Fruit fly (Drosophila melanogaster) whole organism, embryonic: Measurements from ENCODE around the gene yellow-f.
A peak's percentile ranks its signal among the peaks of the same experiment; 100 is the strongest.

Source experiments
- Adf1 ChIP-seq: fragments of 200-800 bp; sonication (Bioruptor generic); IDR thresholded peaks from 2 replicates; pipeline ENCODE4 v1.3.6; 2022; ENCODE audit warnings: missing biosample characterization, missing genetic modification characterization
- Aef1 ChIP-seq: fragments of 200-800 bp; sonication (Bioruptor generic); IDR thresholded peaks from 3 replicates; pipeline ENCODE4 v1.3.6; 2022; ENCODE audit warnings: missing biosample characterization, missing genetic modification characterization
- BEAF-32 ChIP-seq: fragments of 200-800 bp; sonication (Bioruptor generic); optimal IDR thresholded peaks from 3 replicates; lab custom pipeline; 2017; ENCODE audit warnings: missing biosample characterization, missing genetic modification characterization, mild to moderate bottlenecking, moderate library complexity, missing genetic modification reagents
- CG10565 ChIP-seq: fragments of 200-800 bp; sonication (Bioruptor generic); optimal IDR thresholded peaks from 3 replicates; lab custom pipeline; 2016; ENCODE audit warnings: missing biosample characterization, mild to moderate bottlenecking, missing genetic modification characterization
- CG12391 ChIP-seq: fragments of 200-800 bp; sonication (Bioruptor generic); optimal IDR thresholded peaks from 3 replicates; lab custom pipeline; 2018; ENCODE audit warnings: missing biosample characterization, mild to moderate bottlenecking, missing genetic modification characterization, moderate library complexity
- CG14014 ChIP-seq: fragments of 200-800 bp; sonication (Bioruptor generic); IDR thresholded peaks from 2 replicates; pipeline ENCODE4 v1.3.6; 2022; ENCODE audit warnings: missing biosample characterization, missing genetic modification characterization
- CG14667 ChIP-seq: fragments of 200-800 bp; sonication (Bioruptor generic); IDR thresholded peaks from 2 replicates; pipeline ENCODE4 v1.3.6; 2022; ENCODE audit warnings: missing biosample characterization, missing genetic modification characterization
- CG1647 ChIP-seq: fragments of 200-800 bp; sonication (Bioruptor generic); optimal IDR thresholded peaks from 3 replicates; lab custom pipeline; 2016; ENCODE audit warnings: missing biosample characterization, missing genetic modification characterization
- CG30431 ChIP-seq: fragments of 200-800 bp; sonication (Bioruptor generic); optimal IDR thresholded peaks from 2 replicates; lab custom pipeline; 2017; ENCODE audit warnings: missing biosample characterization, missing genetic modification characterization
- CG3281 ChIP-seq: fragments of 200-800 bp; sonication (Bioruptor generic); optimal IDR thresholded peaks from 3 replicates; lab custom pipeline; 2017; ENCODE audit warnings: missing biosample characterization, mild to moderate bottlenecking, missing genetic modification characterization
- CG34376 ChIP-seq: fragments of 200-800 bp; sonication (Bioruptor generic); optimal IDR thresholded peaks from 2 replicates; lab custom pipeline; 2018; ENCODE audit warnings: missing biosample characterization, mild to moderate bottlenecking, missing genetic modification characterization
- CG6654 ChIP-seq: fragments of 200-800 bp; sonication (Bioruptor generic); optimal IDR thresholded peaks from 2 replicates; lab custom pipeline; 2017; ENCODE audit warnings: missing biosample characterization, mild to moderate bottlenecking, missing genetic modification characterization
- CG7928 ChIP-seq: fragments of 200-800 bp; sonication (Bioruptor generic); optimal IDR thresholded peaks from 2 replicates; lab custom pipeline; 2017; ENCODE audit warnings: missing biosample characterization, mild to moderate bottlenecking, missing genetic modification characterization
- CG9437 ChIP-seq: fragments of 200-800 bp; sonication (Bioruptor generic); optimal IDR thresholded peaks from 2 replicates; lab custom pipeline; 2018; ENCODE audit warnings: missing biosample characterization, mild to moderate bottlenecking, missing genetic modification characterization
- CoRest ChIP-seq: fragments of 200-800 bp; sonication (Bioruptor generic); optimal IDR thresholded peaks from 3 replicates; lab custom pipeline; 2018; ENCODE audit warnings: missing biosample characterization, mild to moderate bottlenecking, missing genetic modification characterization, moderate library complexity
- Dip3 ChIP-seq: fragments of 200-800 bp; sonication (Bioruptor generic); optimal IDR thresholded peaks from 3 replicates; lab custom pipeline; 2016; ENCODE audit warnings: missing biosample characterization, missing genetic modification characterization
- Elba2 ChIP-seq: fragments of 200-800 bp; sonication (Bioruptor generic); optimal IDR thresholded peaks from 3 replicates; lab custom pipeline; 2016; ENCODE audit warnings: missing biosample characterization, missing genetic modification characterization
- HLH4C ChIP-seq: fragments of 200-800 bp; sonication (Bioruptor generic); IDR thresholded peaks from 3 replicates; pipeline ENCODE4 v1.3.6; 2022; ENCODE audit warnings: missing biosample characterization, missing genetic modification characterization; ENCODE audit not compliant: partially characterized antibody
- HmgZ ChIP-seq: fragments of 200-800 bp; sonication (Bioruptor generic); optimal IDR thresholded peaks from 2 replicates; lab custom pipeline; 2018; ENCODE audit warnings: missing biosample characterization, mild to moderate bottlenecking, missing genetic modification characterization
- Hr51 ChIP-seq, 2 experiments: fragments of 200-800 bp; sonication (Bioruptor generic); optimal IDR thresholded peaks; 2 replicates in 1 of 2; 3 replicates in 1 of 2; lab custom pipeline; 2016 to 2018; ENCODE audit warnings: missing biosample characterization in 2 of 2, missing genetic modification characterization in 2 of 2, mild to moderate bottlenecking in 1 of 2, moderate library complexity in 1 of 2
- Lim3 ChIP-seq: fragments of 200-800 bp; sonication (Bioruptor generic); IDR thresholded peaks from 2 replicates; pipeline ENCODE4 v1.3.6; 2022; ENCODE audit warnings: missing biosample characterization, missing genetic modification characterization
- MTF-1 ChIP-seq: fragments of 200-800 bp; sonication (Bioruptor generic); optimal IDR thresholded peaks from 2 replicates; lab custom pipeline; 2018; ENCODE audit warnings: missing biosample characterization, mild to moderate bottlenecking, missing genetic modification characterization, borderline replicate concordance
- Mad ChIP-seq: fragments of 200-800 bp; sonication (Bioruptor generic); optimal IDR thresholded peaks from 2 replicates; lab custom pipeline; 2016; ENCODE audit warnings: missing biosample characterization, missing genetic modification characterization
- Neu2 ChIP-seq: fragments of 200-800 bp; sonication (Bioruptor generic); optimal IDR thresholded peaks from 3 replicates; lab custom pipeline; 2016; ENCODE audit warnings: missing biosample characterization, missing genetic modification characterization, borderline replicate concordance
- PHDP ChIP-seq: fragments of 200-800 bp; sonication (Bioruptor generic); optimal IDR thresholded peaks from 3 replicates; lab custom pipeline; 2018; ENCODE audit warnings: missing biosample characterization, mild to moderate bottlenecking, missing genetic modification characterization, moderate library complexity
- Pdp1 ChIP-seq, 2 experiments: fragments of 200-800 bp; sonication (Bioruptor generic); optimal IDR thresholded peaks; 3 replicates each; lab custom pipeline; 2016; ENCODE audit warnings: missing biosample characterization in 2 of 2, missing genetic modification characterization in 2 of 2, mild to moderate bottlenecking in 1 of 2, moderate library complexity in 1 of 2
- Sry-β ChIP-seq: fragments of 200-800 bp; sonication (Bioruptor generic); optimal IDR thresholded peaks from 2 replicates; lab custom pipeline; 2018; ENCODE audit warnings: missing biosample characterization, mild to moderate bottlenecking, missing genetic modification characterization, moderate library complexity
- Stat92E ChIP-seq, 3 experiments: fragments of >200 bp in 2 of 3; fragments of 200-800 bp in 1 of 3; sonication (Bioruptor generic) in 1 of 3; optimal IDR thresholded peaks; 2 replicates each; lab custom pipeline; 2017 to 2019; ENCODE audit warnings: missing biosample characterization in 3 of 3, missing genetic modification characterization in 3 of 3, mild to moderate bottlenecking in 1 of 3, moderate library complexity in 1 of 3
- ato ChIP-seq: fragments of 200-800 bp; sonication (Bioruptor generic); IDR thresholded peaks from 2 replicates; pipeline ENCODE4 v1.3.6; 2022; ENCODE audit warnings: missing biosample characterization, missing genetic modification characterization; ENCODE audit not compliant: partially characterized antibody
- bigmax ChIP-seq: fragments of 200-800 bp; sonication (Bioruptor generic); optimal IDR thresholded peaks from 2 replicates; lab custom pipeline; 2018; ENCODE audit warnings: missing biosample characterization, mild to moderate bottlenecking, missing genetic modification characterization
- bsh ChIP-seq, 2 experiments: fragments of 200-800 bp; sonication (Bioruptor generic); optimal IDR thresholded peaks; 2 replicates each; lab custom pipeline; 2017 to 2018; ENCODE audit warnings: mild to moderate bottlenecking in 2 of 2, missing biosample characterization in 2 of 2, missing genetic modification characterization in 2 of 2, moderate library complexity in 1 of 2
- chm ChIP-seq: fragments of 200-800 bp; sonication (Bioruptor generic); IDR thresholded peaks from 2 replicates; pipeline ENCODE4 v1.3.6; 2022; ENCODE audit warnings: missing biosample characterization, missing genetic modification characterization
- chn ChIP-seq: fragments of 200-800 bp; sonication (Bioruptor generic); optimal IDR thresholded peaks from 2 replicates; lab custom pipeline; 2016; ENCODE audit warnings: missing biosample characterization, missing genetic modification characterization
- dimm ChIP-seq: fragments of 200-800 bp; sonication (Bioruptor generic); IDR thresholded peaks from 2 replicates; pipeline ENCODE4 v1.3.6; 2022; ENCODE audit warnings: missing biosample characterization, missing genetic modification characterization
- eyg ChIP-seq: fragments of 200-800 bp; sonication (Bioruptor generic); optimal IDR thresholded peaks from 3 replicates; lab custom pipeline; 2016; ENCODE audit warnings: missing biosample characterization, missing genetic modification characterization
- gfzf ChIP-seq: fragments of 200-800 bp; sonication (Bioruptor generic); optimal IDR thresholded peaks from 2 replicates; lab custom pipeline; 2016; ENCODE audit warnings: missing biosample characterization, mild to moderate bottlenecking, missing genetic modification characterization, moderate library complexity
- kah ChIP-seq: fragments of 200-800 bp; sonication (Bioruptor generic); optimal IDR thresholded peaks from 2 replicates; lab custom pipeline; 2018; ENCODE audit warnings: missing biosample characterization, mild to moderate bottlenecking, missing genetic modification characterization
- pum ChIP-seq: fragments of 200-800 bp; sonication (Bioruptor generic); optimal IDR thresholded peaks from 2 replicates; lab custom pipeline; 2016; ENCODE audit warnings: missing biosample characterization, missing genetic modification characterization
- run ChIP-seq: fragments of 200-800 bp; sonication (Bioruptor generic); optimal IDR thresholded peaks from 3 replicates; lab custom pipeline; 2018; ENCODE audit warnings: missing biosample characterization, mild to moderate bottlenecking, missing genetic modification characterization
- sr ChIP-seq: fragments of 200-800 bp; sonication (Bioruptor generic); IDR thresholded peaks from 3 replicates; pipeline ENCODE4 v1.3.6; 2022; ENCODE audit warnings: missing biosample characterization, missing genetic modification characterization
- ssp ChIP-seq: fragments of 200-800 bp; sonication (Bioruptor generic); IDR thresholded peaks from 2 replicates; pipeline ENCODE4 v1.3.6; 2022; ENCODE audit warnings: missing biosample characterization, missing genetic modification characterization
- stc ChIP-seq: fragments of 200-800 bp; sonication (Bioruptor generic); IDR thresholded peaks from 2 replicates; pipeline ENCODE4 v1.3.6; 2022; ENCODE audit warnings: missing biosample characterization, missing genetic modification characterization
- sug ChIP-seq: fragments of 200-800 bp; optimal IDR thresholded peaks from 2 replicates; lab custom pipeline; 2019; ENCODE audit warnings: missing biosample characterization, mild to moderate bottlenecking, missing genetic modification characterization, moderate library complexity
- unpg ChIP-seq: fragments of 200-800 bp; sonication (Bioruptor generic); optimal IDR thresholded peaks from 3 replicates; lab custom pipeline; 2018; ENCODE audit warnings: missing biosample characterization, mild to moderate bottlenecking, missing genetic modification characterization, moderate library complexity
- zfh1 ChIP-seq: fragments of 200-800 bp; sonication (Bioruptor generic); IDR thresholded peaks from 3 replicates; pipeline ENCODE4 v1.3.6; 2022; ENCODE audit warnings: missing biosample characterization, missing genetic modification characterization
- zfh2 ChIP-seq: fragments of 200-800 bp; sonication (Bioruptor generic); optimal IDR thresholded peaks from 2 replicates; lab custom pipeline; 2016; ENCODE audit warnings: missing biosample characterization, missing genetic modification characterization

The yellow-f gene

DNA sequence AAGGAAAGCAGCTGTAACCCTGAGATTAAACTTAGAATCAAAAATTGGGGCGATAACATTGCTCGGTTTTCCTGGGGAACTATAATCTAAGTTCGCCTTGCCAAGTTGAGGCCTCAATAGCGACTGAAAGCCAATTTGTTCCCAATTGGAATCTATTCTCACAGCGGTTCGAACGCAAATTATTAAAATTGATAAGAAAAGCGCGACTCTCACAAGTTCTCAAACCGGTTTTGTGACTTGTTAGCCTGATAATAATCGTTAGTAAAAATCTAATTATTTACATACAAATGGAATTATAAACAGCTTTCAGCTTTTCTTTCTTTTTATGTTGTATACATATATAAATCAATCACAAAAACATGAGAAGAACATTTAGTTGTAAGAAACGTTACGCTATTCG lies 2.0 kb upstream of the yellow-f start, which contains the start of gene yellow-f2:
Gene yellow-f2 (minus strand): TSS at position 101 of the 400 bp plus-strand sequence.
- no peak for TF ChIP-seq run (tag; lab: Kevin White, UChicago)
- no peak for TF ChIP-seq Neu2 (GFP tag; lab: Kevin White, UChicago)
- TF ChIP-seq Adf1 (GFP tag; lab: Robert Waterston, UW) = no peak
- no peak for TF ChIP-seq eyg (GFP tag; lab: Kevin White, UChicago)
- no peak for TF ChIP-seq bsh (GFP tag; optimal IDR thresholded peaks at IDR 0.05; lab: Kevin White, UChicago)
- TF ChIP-seq CG9437 = no peak
- peak; percentile 11 for TF ChIP-seq CG34376 (GFP tag; lab: Kevin White, UChicago)
- TF ChIP-seq Stat92E (GFP tag; optimal IDR thresholded peaks at IDR 0.05; lab: Kevin White, UChicago) = no peak
- no peak for TF ChIP-seq HLH4C (GFP tag; lab: Robert Waterston, UW)
- TF ChIP-seq Dip3 (GFP tag; lab: Kevin White, UChicago) = no peak
- no peak for TF ChIP-seq Mad (GFP tag; lab: Kevin White, UChicago)
- peak; percentile 38 for TF ChIP-seq sug
- TF ChIP-seq CG14667 (GFP tag; lab: Robert Waterston, UW) = no peak
- no peak for TF ChIP-seq CG6654
- no peak for TF ChIP-seq pum
- no peak for TF ChIP-seq CG1647 (GFP tag; lab: Kevin White, UChicago)
- no peak for TF ChIP-seq Pdp1 (GFP tag; optimal IDR thresholded peaks at IDR 0.05; lab: Kevin White, UChicago)
- TF ChIP-seq CG7928 (GFP tag; lab: Kevin White, UChicago) = no peak
- TF ChIP-seq PHDP (tag; lab: Kevin White, UChicago) = no peak
- TF ChIP-seq Elba2 (GFP tag; lab: Kevin White, UChicago) = peak; percentile 72
- no peak for TF ChIP-seq MTF-1 (GFP tag; lab: Kevin White, UChicago)
- TF ChIP-seq dimm (GFP tag; lab: Robert Waterston, UW) = no peak
- no peak for TF ChIP-seq Aef1 (GFP tag; lab: Robert Waterston, UW)
- TF ChIP-seq CG12391 (tag; lab: Kevin White, UChicago) = no peak
- TF ChIP-seq Sry-β (GFP tag; lab: Kevin White, UChicago) = no peak

DNA sequence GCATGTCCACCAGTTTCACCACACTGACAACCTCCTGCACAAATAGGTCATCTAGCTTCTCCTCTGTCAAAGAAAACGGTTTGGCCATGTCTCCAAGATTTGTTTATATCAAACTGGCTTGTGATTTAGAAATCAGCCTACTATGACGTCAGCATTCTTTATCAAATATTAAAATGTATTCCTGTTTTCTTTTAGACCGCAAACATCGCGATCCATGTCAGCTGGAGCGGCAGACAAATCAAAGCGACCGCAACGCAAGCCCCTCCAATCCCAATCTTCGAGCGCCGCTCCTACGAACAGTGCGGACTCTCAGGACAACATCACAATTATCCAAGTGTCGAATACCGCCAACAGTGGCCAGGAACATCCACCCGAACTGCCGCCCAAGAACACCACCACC lies 4.6 kb downstream of the yellow-f start, which contains the start of gene CG14383:
Gene CG14383 (minus strand): TSS at position 101 of the 400 bp plus-strand sequence.
- TF ChIP-seq dimm (GFP tag; lab: Robert Waterston, UW) (0 out of 2 replicates have a peak, but pooled peaks have one; percentile 18), CG1647 (GFP tag; lab: Kevin White, UChicago) (no peak)

DNA sequence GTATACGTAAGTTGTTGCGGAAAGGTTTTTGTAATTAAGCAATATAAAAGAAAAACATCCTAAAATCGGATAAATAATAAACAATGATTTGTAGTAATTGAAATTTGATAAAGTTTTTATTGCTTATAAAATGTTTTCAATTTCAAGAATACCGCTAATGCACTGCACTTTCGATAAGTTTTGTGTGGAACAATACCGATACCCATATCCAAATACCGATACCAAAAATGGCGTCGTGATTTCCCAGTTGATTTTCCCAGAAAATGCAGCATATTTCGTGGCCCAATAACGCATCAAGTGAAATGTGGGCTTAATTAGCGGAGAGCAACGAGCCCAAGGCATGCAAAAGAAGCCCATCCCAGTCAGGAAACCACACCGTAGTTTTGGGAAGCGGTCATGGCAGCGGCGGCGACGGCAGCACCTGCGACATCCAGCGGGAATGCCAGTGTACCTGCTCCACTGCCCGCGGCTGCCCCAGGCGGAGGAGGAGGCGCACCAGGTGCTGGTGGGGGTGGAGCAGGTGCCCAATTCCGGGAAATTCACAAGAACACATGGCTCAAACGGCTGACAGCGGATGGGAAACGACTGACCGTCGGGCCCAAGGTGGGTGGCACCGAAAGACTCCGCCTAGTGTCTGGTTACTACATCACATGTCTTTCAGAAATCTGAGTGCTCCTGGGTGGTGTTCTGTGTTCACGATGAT lies 7.0 kb downstream of the yellow-f start, which contains the start of gene CG31342:
Gene CG31342 (plus strand): TSS at position 214 of the 703 bp plus-strand sequence.
- peak; percentile 1 for TF ChIP-seq zfh2
- TF ChIP-seq ssp = peak; percentile 66
- TF ChIP-seq ato = peak; percentile 23; the same call in 1 of the 2 replicates
- no peak for TF ChIP-seq zfh1 (GFP tag; lab: Robert Waterston, UW)
- no peak for TF ChIP-seq CG3281 (GFP tag; lab: Kevin White, UChicago)
- TF ChIP-seq chm (GFP tag; lab: Robert Waterston, UW) = no peak
- TF ChIP-seq BEAF-32 (GFP tag; lab: Kevin White, UChicago) = peak; percentile 76
- peak; percentile 62 for TF ChIP-seq CoRest (tag; lab: Kevin White, UChicago)
- TF ChIP-seq kah (GFP tag; lab: Kevin White, UChicago) = no peak
- no peak for TF ChIP-seq Lim3 (GFP tag; lab: Robert Waterston, UW)
- TF ChIP-seq Hr51 (GFP tag; optimal IDR thresholded peaks at IDR 0.05; lab: Kevin White, UChicago) = no peak
- TF ChIP-seq chn (GFP tag; lab: Kevin White, UChicago) = no peak
- TF ChIP-seq CG30431 = no peak
- TF ChIP-seq bigmax (GFP tag; lab: Kevin White, UChicago) = no peak
- TF ChIP-seq HmgZ (tag; lab: Kevin White, UChicago) = peak; percentile 39
- peak; percentile 20; the same call in 1 of the 2 replicates for TF ChIP-seq stc (GFP tag; lab: Robert Waterston, UW)
- no peak for TF ChIP-seq unpg (GFP tag; lab: Kevin White, UChicago)
- 0 out of 3 replicates have a peak, but pooled peaks have one; percentile 21 for TF ChIP-seq sr
- peak; percentile 35; the same call in 1 of the 2 replicates for TF ChIP-seq CG14014 (GFP tag; lab: Robert Waterston, UW)
- TF ChIP-seq gfzf (GFP tag; lab: Kevin White, UChicago) = peak; percentile 30
- no peak for TF ChIP-seq CG10565
